Worm (Caenorhabditis elegans) whole organism, L2 larva: ENCODE data around the gene T16A9.3.

Experiments
- F13H6.1 ChIP-seq: sonication (generic microtip); optimal IDR thresholded peaks from 2 replicates; lab custom pipeline; 2016; ENCODE audit warnings: missing genetic modification characterization, missing compliant biosample characterization
- R02D3.7 ChIP-seq: fragments of 150-350 bp; optimal IDR thresholded peaks from 2 replicates; lab custom pipeline; 2014; ENCODE audit warnings: missing biosample characterization, missing genetic modification characterization
- aly-2 ChIP-seq: fragments of 150-350 bp; optimal IDR thresholded peaks from 2 replicates; lab custom pipeline; 2014; ENCODE audit warnings: missing biosample characterization, missing genetic modification characterization
- ama-1 ChIP-seq: fragments of 150-350 bp; optimal IDR thresholded peaks from 2 replicates; lab custom pipeline; 2018; ENCODE audit warnings: inconsistent platforms
- lin-13 ChIP-seq: fragments of 150-350 bp; optimal IDR thresholded peaks from 2 replicates; lab custom pipeline; 2014; ENCODE audit warnings: missing biosample characterization, missing genetic modification reagents, missing genetic modification characterization
- lin-39 ChIP-seq: fragments of 150-350 bp; optimal IDR thresholded peaks from 2 replicates; lab custom pipeline; 2014; ENCODE audit warnings: missing biosample characterization, missing genetic modification reagents, missing genetic modification characterization
- mdl-1 ChIP-seq, 2 experiments: fragments of 150-350 bp in 1 of 2; sonication (generic microtip) in 1 of 2; optimal IDR thresholded peaks; 2 replicates each; lab custom pipeline; 2017; ENCODE audit warnings: missing biosample characterization in 2 of 2, missing genetic modification characterization in 2 of 2
- nhr-10 ChIP-seq: sonication (generic microtip); optimal IDR thresholded peaks from 2 replicates; lab custom pipeline; 2017; ENCODE audit warnings: missing biosample characterization, missing genetic modification characterization
- nhr-25 ChIP-seq: fragments of 150-350 bp; sonication (generic microtip); optimal IDR thresholded peaks from 3 replicates; lab custom pipeline; 2014; ENCODE audit warnings: missing biosample characterization, missing genetic modification characterization
- skn-1 ChIP-seq: sonication (generic microtip); optimal IDR thresholded peaks from 2 replicates; lab custom pipeline; 2017; ENCODE audit warnings: missing biosample characterization, missing genetic modification characterization
- snpc-4 ChIP-seq: fragments of 150-350 bp; optimal IDR thresholded peaks from 2 replicates; lab custom pipeline; 2014; ENCODE audit warnings: missing biosample characterization, missing genetic modification characterization
- unc-39 ChIP-seq: fragments of 150-350 bp; optimal IDR thresholded peaks from 2 replicates; lab custom pipeline; 2014; ENCODE audit warnings: missing biosample characterization, missing genetic modification characterization
- zag-1 ChIP-seq: fragments of 150-350 bp; optimal IDR thresholded peaks from 2 replicates; lab custom pipeline; 2014; ENCODE audit warnings: missing biosample characterization, missing genetic modification characterization
- ztf-4 ChIP-seq: fragments of 150-350 bp; optimal IDR thresholded peaks from 2 replicates; lab custom pipeline; 2014; ENCODE audit warnings: missing biosample characterization, missing genetic modification characterization

- TF ChIP-seq F13H6.1 (no peak), lin-13 (GFP tag; lab: Kevin White, UChicago) (no peak), snpc-4 (no peak), zag-1 (no peak), lin-39 (tag; lab: Kevin White, UChicago) (no peak), ztf-4 (no peak), unc-39 (tag; lab: Kevin White, UChicago) (no peak), ama-1 (lab: Kevin White, UChicago) (no peak), nhr-25 (tag; lab: Kevin White, UChicago) (no peak), aly-2 (tag; lab: Kevin White, UChicago) (no peak), skn-1 (tag; lab: Kevin White, UChicago) (no peak), R02D3.7 (no peak), nhr-10 (no peak), mdl-1 (tag; optimal IDR thresholded peaks at IDR 0.05; lab: Kevin White, UChicago) (no peak)
Measured at ce11 chrV:14212813-14213212, 7.5 kb downstream of the T16A9.3 start.
